Fruit fly (Drosophila melanogaster) whole organism, pupa: ENCODE results near the gene swa.

Source experiments
- CG10348 ChIP-seq: fragments of 200-800 bp; sonication (Bioruptor generic); IDR thresholded peaks from 2 replicates; pipeline ENCODE4 v1.3.6; 2022; ENCODE audit warnings: missing biosample characterization, missing genetic modification characterization
- CG12605 ChIP-seq: fragments of 200-800 bp; sonication (Bioruptor generic); IDR thresholded peaks from 2 replicates; pipeline ENCODE4 v1.3.6; 2022; ENCODE audit warnings: missing biosample characterization, missing genetic modification characterization
- CG13204 ChIP-seq: fragments of 200-800 bp; sonication (Bioruptor generic); optimal IDR thresholded peaks from 2 replicates; lab custom pipeline; 2018; ENCODE audit warnings: missing biosample characterization, mild to moderate bottlenecking, missing genetic modification characterization, moderate library complexity
- CG14655 ChIP-seq: fragments of 200-800 bp; sonication (Bioruptor generic); optimal IDR thresholded peaks from 3 replicates; lab custom pipeline; 2017; ENCODE audit warnings: mild to moderate bottlenecking, missing biosample characterization, missing genetic modification reagents, missing genetic modification characterization
- CG15710 ChIP-seq: fragments of 200-800 bp; sonication (Bioruptor generic); optimal IDR thresholded peaks from 2 replicates; lab custom pipeline; 2018; ENCODE audit warnings: missing biosample characterization, mild to moderate bottlenecking, missing genetic modification characterization, moderate library complexity
- CG17806 ChIP-seq: fragments of 200-800 bp; sonication (Bioruptor generic); optimal IDR thresholded peaks from 2 replicates; lab custom pipeline; 2018; ENCODE audit warnings: missing biosample characterization, mild to moderate bottlenecking, missing genetic modification characterization, moderate library complexity
- CG32121 ChIP-seq: fragments of 200-800 bp; sonication (Bioruptor generic); IDR thresholded peaks from 2 replicates; pipeline ENCODE4 v1.3.6; 2022; ENCODE audit warnings: missing biosample characterization, missing genetic modification characterization
- CG34367 ChIP-seq: fragments of 200-800 bp; sonication (Bioruptor generic); optimal IDR thresholded peaks from 2 replicates; lab custom pipeline; 2018; ENCODE audit warnings: missing biosample characterization, mild to moderate bottlenecking, missing genetic modification characterization
- CG4496 ChIP-seq: fragments of 200-800 bp; sonication (Bioruptor generic); IDR thresholded peaks from 3 replicates; pipeline ENCODE4 v1.3.6; 2022; ENCODE audit warnings: missing biosample characterization, missing genetic modification characterization
- CG8159 ChIP-seq: fragments of 200-800 bp; sonication (Bioruptor generic); optimal IDR thresholded peaks from 3 replicates; lab custom pipeline; 2018; ENCODE audit warnings: missing biosample characterization, mild to moderate bottlenecking, missing genetic modification characterization, moderate library complexity
- CG8301 ChIP-seq: fragments of 200-800 bp; sonication (Bioruptor generic); optimal IDR thresholded peaks from 2 replicates; lab custom pipeline; 2018; ENCODE audit warnings: missing biosample characterization, mild to moderate bottlenecking, missing genetic modification characterization
- CG9948 ChIP-seq: fragments of 200-800 bp; sonication (Bioruptor generic); optimal IDR thresholded peaks from 2 replicates; lab custom pipeline; 2018; ENCODE audit warnings: missing biosample characterization, mild to moderate bottlenecking, missing genetic modification characterization, moderate library complexity
- D1 ChIP-seq: fragments of 200-800 bp; sonication (Bioruptor generic); optimal IDR thresholded peaks from 2 replicates; lab custom pipeline; 2018; ENCODE audit warnings: missing biosample characterization, mild to moderate bottlenecking, missing genetic modification characterization, moderate library complexity
- EcR ChIP-seq: fragments of 200-800 bp; sonication (Bioruptor generic); optimal IDR thresholded peaks from 3 replicates; lab custom pipeline; 2019; ENCODE audit warnings: missing biosample characterization, missing genetic modification characterization, mild to moderate bottlenecking, moderate library complexity, missing genetic modification reagents
- Ets98B ChIP-seq: fragments of 200-800 bp; sonication (Bioruptor generic); IDR thresholded peaks from 2 replicates; pipeline ENCODE4 v1.3.6; 2022; ENCODE audit warnings: missing biosample characterization, missing genetic modification characterization
- Pif1A ChIP-seq: fragments of 200-800 bp; sonication (Bioruptor generic); optimal IDR thresholded peaks from 3 replicates; lab custom pipeline; 2016; ENCODE audit warnings: missing biosample characterization, missing genetic modification characterization
- Pif1B ChIP-seq: fragments of 200-800 bp; sonication (Bioruptor generic); optimal IDR thresholded peaks from 3 replicates; lab custom pipeline; 2016; ENCODE audit warnings: missing biosample characterization, missing genetic modification characterization
- Snoo ChIP-seq: fragments of 200-800 bp; sonication (Bioruptor generic); optimal IDR thresholded peaks from 3 replicates; lab custom pipeline; 2017; ENCODE audit warnings: missing biosample characterization, mild to moderate bottlenecking, missing genetic modification characterization, inconsistent platforms
- fd96Ca ChIP-seq: fragments of 200-800 bp; sonication (Bioruptor generic); IDR thresholded peaks from 3 replicates; pipeline ENCODE4 v1.3.6; 2022; ENCODE audit warnings: missing biosample characterization, missing genetic modification characterization
- gl ChIP-seq: fragments of 200-800 bp; sonication (Bioruptor generic); optimal IDR thresholded peaks from 2 replicates; lab custom pipeline; 2018; ENCODE audit warnings: missing biosample characterization, mild to moderate bottlenecking, missing genetic modification characterization
- rn ChIP-seq: fragments of 200-800 bp; sonication (Bioruptor generic); IDR thresholded peaks from 2 replicates; pipeline ENCODE4 v1.3.6; 2022; ENCODE audit warnings: missing biosample characterization, missing genetic modification characterization

Gene swa

DNA sequence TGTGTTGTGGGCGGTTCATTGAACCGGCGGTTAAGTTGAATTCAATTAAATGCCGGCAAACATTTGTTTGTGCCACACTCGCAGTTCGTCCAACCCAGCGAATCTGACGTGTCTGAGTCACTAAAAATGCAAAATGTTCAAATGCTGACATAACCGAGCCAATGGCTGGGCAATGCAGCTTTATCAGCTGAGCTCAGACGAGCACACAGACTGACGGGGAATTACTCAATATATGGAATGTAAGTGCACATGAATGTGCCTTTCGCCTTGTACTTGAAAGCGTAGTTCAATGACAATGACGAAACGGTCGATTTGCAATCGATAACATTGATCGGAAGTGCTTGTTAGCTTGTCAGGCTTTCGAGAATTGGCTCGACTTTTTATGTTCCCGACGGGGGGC lies 7.3 kb downstream of the swa start:
- TF ChIP-seq CG17806 (tag; lab: Kevin White, UChicago) (no peak), EcR (GFP tag; lab: Kevin White, UChicago) (peak; percentile 22)

DNA sequence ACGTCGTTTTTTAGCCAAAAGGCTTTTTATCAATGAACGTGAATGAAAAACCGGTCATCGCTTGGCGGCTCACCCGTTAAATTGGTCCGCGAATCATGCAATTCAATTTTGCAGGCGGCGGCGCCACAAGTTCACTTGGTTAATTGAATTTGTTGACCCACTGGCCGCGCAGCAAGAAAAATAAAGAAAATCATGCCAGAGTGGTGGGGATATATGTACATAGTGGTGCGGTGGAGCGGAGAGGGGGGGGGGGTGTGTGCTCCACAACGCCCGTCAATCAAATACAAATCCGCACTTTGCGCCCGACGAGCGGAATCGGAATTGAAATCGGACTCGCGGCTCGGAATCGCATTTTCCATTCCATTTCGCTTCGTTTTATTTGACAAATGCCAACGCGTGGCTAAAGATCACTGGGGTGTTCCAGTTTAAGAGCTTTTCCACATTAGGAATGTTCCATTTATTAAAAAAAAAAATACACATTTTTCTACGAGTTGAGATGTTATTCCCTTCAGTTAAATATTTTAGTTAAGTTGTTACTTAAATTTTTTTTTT lies 8.0 kb downstream of the swa start:
- TF ChIP-seq CG4496 (peak; percentile 18; the same call in 1 of the 3 replicates), CG32121 (GFP tag; lab: Robert Waterston, UW) (peak; percentile 41; the same call in 1 of the 2 replicates), D1 (tag; lab: Kevin White, UChicago) (no peak), Pif1A (GFP tag; lab: Kevin White, UChicago) (no peak), Ets98B (GFP tag; lab: Robert Waterston, UW) (peak; percentile 45; the same call in 1 of the 2 replicates), CG10348 (no peak), CG8301 (tag; lab: Kevin White, UChicago) (no peak), CG8159 (tag; lab: Kevin White, UChicago) (no peak), EcR (GFP tag; lab: Kevin White, UChicago) (no peak), CG14655 (GFP tag; lab: Kevin White, UChicago) (no peak), gl (tag; lab: Kevin White, UChicago) (no peak)

- TF ChIP-seq CG15710 (peak; percentile 8), fd96Ca (peak; percentile 78), CG13204 (GFP tag; lab: Kevin White, UChicago) (no peak), Pif1B (GFP tag; lab: Kevin White, UChicago) (peak; percentile 20), CG17806 (tag; lab: Kevin White, UChicago) (peak; percentile 14), Pif1A (GFP tag; lab: Kevin White, UChicago) (peak; percentile 22), CG8159 (tag; lab: Kevin White, UChicago) (peak; percentile 2), Ets98B (GFP tag; lab: Robert Waterston, UW) (peak; percentile 32; the same call in 1 of the 2 replicates), CG8301 (tag; lab: Kevin White, UChicago) (peak; percentile 50), CG14655 (GFP tag; lab: Kevin White, UChicago) (peak; percentile 55), CG4496 (peak; percentile 72; the same call in 2 of the 3 replicates), Snoo (tag; lab: Kevin White, UChicago) (peak; percentile 2), CG32121 (GFP tag; lab: Robert Waterston, UW) (no peak), rn (GFP tag; lab: Robert Waterston, UW) (no peak), CG9948 (tag; lab: Kevin White, UChicago) (peak; percentile 13), CG10348 (no peak)
- TF ChIP-seq, all 21 proteins: peak for 12
Measured at dm6 chrX:6356748-6357397, 8.6 kb downstream of the swa start.

dm6 chrX:6355090-6355679 lies 10.3 kb downstream of the swa start:
- TF ChIP-seq CG8301 (tag; lab: Kevin White, UChicago) (no peak), Pif1B (GFP tag; lab: Kevin White, UChicago) (no peak), gl (tag; lab: Kevin White, UChicago) (no peak), CG15710 (no peak), CG4496 (no peak), Snoo (tag; lab: Kevin White, UChicago) (no peak), Ets98B (GFP tag; lab: Robert Waterston, UW) (no peak), CG10348 (no peak), CG8159 (tag; lab: Kevin White, UChicago) (no peak), CG17806 (tag; lab: Kevin White, UChicago) (no peak), CG14655 (GFP tag; lab: Kevin White, UChicago) (no peak), rn (GFP tag; lab: Robert Waterston, UW) (no peak), Pif1A (GFP tag; lab: Kevin White, UChicago) (no peak), EcR (GFP tag; lab: Kevin White, UChicago) (no peak), fd96Ca (no peak), CG12605 (no peak), D1 (tag; lab: Kevin White, UChicago) (no peak), CG9948 (tag; lab: Kevin White, UChicago) (no peak)

DNA sequence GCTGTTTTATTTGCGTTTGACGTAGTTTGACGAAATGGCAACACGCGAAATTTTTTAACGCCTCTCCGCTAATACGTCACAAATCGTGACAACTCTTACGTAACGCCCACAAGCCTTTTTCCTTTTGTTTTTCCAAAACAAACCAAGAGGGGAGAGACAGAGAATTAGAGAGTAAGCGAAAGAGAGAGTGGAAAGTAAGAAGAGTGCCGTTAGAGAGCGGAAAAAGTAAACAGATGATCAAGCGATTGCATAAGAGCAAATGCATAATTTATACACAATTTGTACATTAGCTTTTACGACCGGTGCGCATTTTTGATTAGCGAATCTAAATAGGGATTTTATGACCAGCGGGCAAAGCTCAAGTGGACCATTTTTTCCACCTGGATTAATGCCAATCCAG lies 11.3 kb downstream of the swa start:
- TF ChIP-seq CG17806 (tag; lab: Kevin White, UChicago) = no peak
- TF ChIP-seq CG8301 (tag; lab: Kevin White, UChicago) = no peak
- no peak for TF ChIP-seq EcR (GFP tag; lab: Kevin White, UChicago)
- no peak for TF ChIP-seq CG9948 (tag; lab: Kevin White, UChicago)
- no peak for TF ChIP-seq D1 (tag; lab: Kevin White, UChicago)
- TF ChIP-seq CG8159 (tag; lab: Kevin White, UChicago) = no peak
- TF ChIP-seq fd96Ca = no peak
- TF ChIP-seq CG15710 = no peak

dm6 chrX:6353613-6353986 lies 11.9 kb downstream of the swa start:
- peak; percentile 61; the same call in 2 of the 3 replicates for TF ChIP-seq CG4496
- no peak for TF ChIP-seq EcR (GFP tag; lab: Kevin White, UChicago)
- TF ChIP-seq fd96Ca = no peak
- TF ChIP-seq CG15710 = peak; percentile 59
- peak; percentile 10 for TF ChIP-seq CG34367
- TF ChIP-seq CG10348 = no peak
- TF ChIP-seq Snoo (tag; lab: Kevin White, UChicago) = peak; percentile 72
- TF ChIP-seq CG9948 (tag; lab: Kevin White, UChicago) = peak; percentile 51
- peak; percentile 23 for TF ChIP-seq Pif1B (GFP tag; lab: Kevin White, UChicago)
- peak; percentile 48 for TF ChIP-seq Pif1A (GFP tag; lab: Kevin White, UChicago)
- peak; percentile 34 for TF ChIP-seq Ets98B (GFP tag; lab: Robert Waterston, UW)
- TF ChIP-seq rn (GFP tag; lab: Robert Waterston, UW) = 0 out of 2 replicates have a peak, but pooled peaks have one; percentile 23
- TF ChIP-seq D1 (tag; lab: Kevin White, UChicago) = no peak
- TF ChIP-seq CG14655 (GFP tag; lab: Kevin White, UChicago) = peak; percentile 78
- TF ChIP-seq CG8301 (tag; lab: Kevin White, UChicago) = peak; percentile 72
- TF ChIP-seq CG17806 (tag; lab: Kevin White, UChicago) = peak; percentile 49
- no peak for TF ChIP-seq CG12605
- TF ChIP-seq CG8159 (tag; lab: Kevin White, UChicago) = peak; percentile 71
- TF ChIP-seq CG32121 (GFP tag; lab: Robert Waterston, UW) = peak; percentile 71
- no peak for TF ChIP-seq CG13204 (GFP tag; lab: Kevin White, UChicago)
- no peak for TF ChIP-seq gl (tag; lab: Kevin White, UChicago)
